Fruit fly (Drosophila melanogaster): Measurements from ENCODE around the gene cutlet.
A peak's percentile ranks its signal among the peaks of the same experiment; 100 is the strongest.

The cutlet gene

dm6 chr2L:3737003-3737662 is 25.6 kb upstream of the cutlet start:
- TF ChIP-seq esn (GFP tag; optimal IDR thresholded peaks at IDR 0.05): no peak
- no peak for TF ChIP-seq pdm3 (GFP tag; optimal IDR thresholded peaks at IDR 0.05)
- no peak for TF ChIP-seq fd85E (GFP tag; optimal IDR thresholded peaks at IDR 0.05)
- no peak for TF ChIP-seq CG11762 (GFP tag; optimal IDR thresholded peaks at IDR 0.05; ENCODE audit: insufficient read depth)
- TF ChIP-seq Lpt (GFP tag; optimal IDR thresholded peaks at IDR 0.05): no peak
- no peak for TF ChIP-seq Sox14 (GFP tag; optimal IDR thresholded peaks at IDR 0.05)
- no peak for TF ChIP-seq CG6792 (GFP tag; optimal IDR thresholded peaks at IDR 0.05)
- no peak for TF ChIP-seq CG7368 (GFP tag; optimal IDR thresholded peaks at IDR 0.05)
- TF ChIP-seq salr (GFP tag; optimal IDR thresholded peaks at IDR 0.05): peak in 1 of 2 experiments; percentile 32
- no peak for TF ChIP-seq CG16779 (tag; optimal IDR thresholded peaks at IDR 0.05)
- no peak for TF ChIP-seq CG6808 (GFP tag; optimal IDR thresholded peaks at IDR 0.05)
- no peak for TF ChIP-seq CG10631 (GFP tag; optimal IDR thresholded peaks at IDR 0.05)
- TF ChIP-seq cyc (GFP tag; optimal IDR thresholded peaks at IDR 0.05): no peak
- no peak for TF ChIP-seq CG8319 (GFP tag; optimal IDR thresholded peaks at IDR 0.05)
- TF ChIP-seq CG8119 (GFP tag; IDR thresholded peaks at IDR 0.05): no peak
- no peak for TF ChIP-seq CG6163 (GFP tag; IDR thresholded peaks at IDR 0.05)
- TF ChIP-seq lz (GFP tag; optimal IDR thresholded peaks at IDR 0.05): no peak
- no peak for TF ChIP-seq CG11294 (GFP tag; IDR thresholded peaks at IDR 0.05)
- no peak for TF ChIP-seq Smox (GFP tag; optimal IDR thresholded peaks at IDR 0.05)
- TF ChIP-seq Sox102F (GFP tag; optimal IDR thresholded peaks at IDR 0.05): no peak
- TF ChIP-seq Sox15 (GFP tag; optimal IDR thresholded peaks at IDR 0.05): no peak
- no peak for TF ChIP-seq CG10669 (GFP tag; optimal IDR thresholded peaks at IDR 0.05)
- TF ChIP-seq OdsH (GFP tag; optimal IDR thresholded peaks at IDR 0.05): peak; percentile 29
- TF ChIP-seq topi (GFP tag; optimal IDR thresholded peaks at IDR 0.05): no peak
- TF ChIP-seq vri (GFP tag; optimal IDR thresholded peaks at IDR 0.05): no peak
- TF ChIP-seq CG6276 (GFP tag; optimal IDR thresholded peaks at IDR 0.05): peak; percentile 36
- TF ChIP-seq fkh (GFP tag; optimal IDR thresholded peaks at IDR 0.05): no peak
- no peak for TF ChIP-seq CG31627 (GFP tag; optimal IDR thresholded peaks at IDR 0.05)
- peak; percentile 39 for TF ChIP-seq achi (GFP tag; optimal IDR thresholded peaks at IDR 0.05)
- no peak for TF ChIP-seq Met (GFP tag; optimal IDR thresholded peaks at IDR 0.05)
- no peak for TF ChIP-seq CG6854 (GFP tag; optimal IDR thresholded peaks at IDR 0.05)
- peak; percentile 56 for TF ChIP-seq svp (GFP tag)
- peak; percentile 10 for TF ChIP-seq acj6 (GFP tag; optimal IDR thresholded peaks at IDR 0.05)
- TF ChIP-seq eg (GFP tag; IDR thresholded peaks at IDR 0.05): 0 out of 3 replicates have a peak, but pooled peaks have one; percentile 28
- TF ChIP-seq Blimp-1 (GFP tag; optimal IDR thresholded peaks at IDR 0.05): no peak
- TF ChIP-seq CG11902 (GFP tag; optimal IDR thresholded peaks at IDR 0.05): no peak
- peak; percentile 27 for TF ChIP-seq Ets96B (tag; optimal IDR thresholded peaks at IDR 0.05)
- no peak for TF ChIP-seq CG15336 (GFP tag; IDR thresholded peaks at IDR 0.05)
- TF ChIP-seq Hr39 (GFP tag; optimal IDR thresholded peaks at IDR 0.05): no peak
- no peak for TF ChIP-seq dac (GFP tag; optimal IDR thresholded peaks at IDR 0.05)
- peak; percentile 61 for TF ChIP-seq CG32006 (GFP tag; optimal IDR thresholded peaks at IDR 0.05)
- TF ChIP-seq Hr4 (GFP tag; optimal IDR thresholded peaks at IDR 0.05): no peak
- TF ChIP-seq CG4318 (GFP tag; optimal IDR thresholded peaks at IDR 0.05): no peak
- TF ChIP-seq Ets21C (GFP tag; optimal IDR thresholded peaks at IDR 0.05): no peak
- no peak for TF ChIP-seq CG9139 (GFP tag; optimal IDR thresholded peaks at IDR 0.05)
- TF ChIP-seq dsx (GFP tag; optimal IDR thresholded peaks at IDR 0.05; ENCODE audit: poor library complexity, severe bottlenecking): no peak
- no peak for TF ChIP-seq Eip75B (GFP tag; optimal IDR thresholded peaks at IDR 0.05)
- TF ChIP-seq Eip93F (GFP tag; optimal IDR thresholded peaks at IDR 0.05): no peak
- no peak for TF ChIP-seq ss (GFP tag; optimal IDR thresholded peaks at IDR 0.05)
- no peak for TF ChIP-seq CG1621 (tag; optimal IDR thresholded peaks at IDR 0.05)
- TF ChIP-seq CG34406 (GFP tag; optimal IDR thresholded peaks at IDR 0.05): peak; percentile 13
- TF ChIP-seq fd59A (GFP tag; optimal IDR thresholded peaks at IDR 0.05): no peak
